Fruit fly (Drosophila melanogaster): ENCODE data around the gene CG3618.
A peak's percentile ranks its signal among the peaks of the same experiment; 100 is the strongest.

CG3618 gene

dm6 chr3L:20778224-20779063 lies 37.4 kb downstream of the CG3618 start, which contains the start of the genes Pex16 and Pex14 (continued):
- TF ChIP-seq nau (GFP tag; optimal IDR thresholded peaks at IDR 0.05) (no peak), ab (GFP tag; optimal IDR thresholded peaks at IDR 0.05) (peak; percentile 56), dan (GFP tag; IDR thresholded peaks at IDR 0.05) (0 out of 2 replicates have a peak, but pooled peaks have one; percentile 36), CG18764 (GFP tag; optimal IDR thresholded peaks at IDR 0.05) (peak; percentile 41), nerfin-2 (GFP tag; IDR thresholded peaks at IDR 0.05; ENCODE audit: partially characterized antibody) (no peak), gsb (GFP tag; IDR thresholded peaks at IDR 0.05) (no peak), pfk (GFP tag; optimal IDR thresholded peaks at IDR 0.05) (no peak), CG6765 (GFP tag; optimal IDR thresholded peaks at IDR 0.05) (no peak), lbe (GFP tag; optimal IDR thresholded peaks at IDR 0.05) (no peak), lmd (GFP tag; IDR thresholded peaks at IDR 0.05) (peak; percentile 80), cato (GFP tag; optimal IDR thresholded peaks at IDR 0.05; ENCODE audit: borderline replicate concordance) (peak; percentile 59), MESR4 (GFP tag; optimal IDR thresholded peaks at IDR 0.05) (peak; percentile 67), Sox100B (GFP tag; optimal IDR thresholded peaks at IDR 0.05) (no peak), E2f2 (GFP tag; IDR thresholded peaks at IDR 0.05) (peak; percentile 41), lov (optimal IDR thresholded peaks at IDR 0.05) (no peak), lov (GFP tag; IDR thresholded peaks at IDR 0.05) (no peak), CG4282 (GFP tag; optimal IDR thresholded peaks at IDR 0.05) (no peak), CG3065 (GFP tag; optimal IDR thresholded peaks at IDR 0.05) (no peak), CG17829 (tag; optimal IDR thresholded peaks at IDR 0.05) (peak; percentile 64), ken (GFP tag; IDR thresholded peaks at IDR 0.05) (peak; percentile 77; the same call in 2 of the 3 replicates), en (GFP tag; optimal IDR thresholded peaks at IDR 0.05) (peak; percentile 35), onecut (GFP tag; IDR thresholded peaks at IDR 0.05) (peak; percentile 25; the same call in 1 of the 2 replicates), Ets65A (GFP tag) (peak; percentile 97), MTF-1 (GFP tag; optimal IDR thresholded peaks at IDR 0.05; ENCODE audit: borderline replicate concordance) (no peak), CG18011 (GFP tag; optimal IDR thresholded peaks at IDR 0.05) (peak; percentile 50), CG9797 (GFP tag; optimal IDR thresholded peaks at IDR 0.05) (peak; percentile 47), fd3F (GFP tag; optimal IDR thresholded peaks at IDR 0.05) (peak; percentile 59), sd (tag; optimal IDR thresholded peaks at IDR 0.05) (no peak), H15 (GFP tag; IDR thresholded peaks at IDR 0.05) (0 out of 3 replicates have a peak, but pooled peaks have one; percentile 52), CG31224 (GFP tag; IDR thresholded peaks at IDR 0.05) (peak; percentile 48), ERR (GFP tag; optimal IDR thresholded peaks at IDR 0.05) (no peak), CG7839 (tag; optimal IDR thresholded peaks at IDR 0.05) (peak; percentile 68), h (optimal IDR thresholded peaks at IDR 0.05) (no peak), CG15696 (tag; optimal IDR thresholded peaks at IDR 0.05) (peak; percentile 61), CG9876 (GFP tag; optimal IDR thresholded peaks at IDR 0.05) (peak; percentile 77), CG32772 (GFP tag; IDR thresholded peaks at IDR 0.05) (peak; percentile 65), CG2129 (GFP tag; IDR thresholded peaks at IDR 0.05; ENCODE audit: partially characterized antibody) (no peak), CG17912 (GFP tag; optimal IDR thresholded peaks at IDR 0.05) (peak; percentile 25), Fer1 (GFP tag; optimal IDR thresholded peaks at IDR 0.05) (peak; percentile 15), CG17802 (tag; optimal IDR thresholded peaks at IDR 0.05) (peak; percentile 34), tgo (GFP tag; IDR thresholded peaks at IDR 0.05) (peak; percentile 73), Six4 (GFP tag; optimal IDR thresholded peaks at IDR 0.05) (peak; percentile 53), tin (GFP tag; optimal IDR thresholded peaks at IDR 0.05) (peak; percentile 78), cas (GFP tag; IDR thresholded peaks at IDR 0.05) (no peak), Dbx (GFP tag; IDR thresholded peaks at IDR 0.05) (peak; percentile 65; the same call in 2 of the 3 replicates), CG10565 (GFP tag; optimal IDR thresholded peaks at IDR 0.05) (no peak), CG17359 (tag; optimal IDR thresholded peaks at IDR 0.05) (peak; percentile 60), az2 (GFP tag; optimal IDR thresholded peaks at IDR 0.05) (peak; percentile 76), mam (GFP tag; optimal IDR thresholded peaks at IDR 0.05) (peak; percentile 87), dpn (GFP tag; optimal IDR thresholded peaks at IDR 0.05) (peak; percentile 78 to 84)

Measured in whole organism, embryonic.